Fruit fly (Drosophila melanogaster): Measurements from ENCODE around the gene CG2767.

DNA sequence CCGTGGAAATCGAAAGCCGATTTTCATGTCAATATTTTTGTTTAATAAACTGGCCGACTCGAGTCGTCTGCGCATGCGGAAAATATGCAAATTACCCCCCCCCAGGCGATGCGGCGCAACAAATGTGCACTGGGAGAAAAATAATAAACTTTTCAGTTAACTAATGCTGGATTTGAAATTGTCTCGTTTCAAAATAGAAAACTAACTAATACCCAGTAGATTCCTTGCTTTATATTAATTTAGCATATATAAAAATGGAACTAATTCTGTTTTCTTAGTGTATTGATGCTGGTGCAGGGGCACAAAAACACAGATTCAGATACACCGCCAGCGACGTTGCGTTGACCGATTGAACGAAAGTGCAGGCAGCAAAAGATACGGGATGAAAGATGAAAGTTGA lies 30.0 kb upstream of the CG2767 start:
- TF ChIP-seq Ets98B (GFP tag; IDR thresholded peaks at IDR 0.05): peak; percentile 85
- peak; percentile 61; the same call in 1 of the 2 replicates for TF ChIP-seq rn (GFP tag; IDR thresholded peaks at IDR 0.05)
